Fruit fly (Drosophila melanogaster) whole organism, pupa: ENCODE results near the gene Tmc.

Experiments
- CG10348 ChIP-seq: fragments of 200-800 bp; sonication (Bioruptor generic); IDR thresholded peaks from 2 replicates; pipeline ENCODE4 v1.3.6; 2022; ENCODE audit warnings: missing biosample characterization, missing genetic modification characterization
- CG12605 ChIP-seq: fragments of 200-800 bp; sonication (Bioruptor generic); IDR thresholded peaks from 2 replicates; pipeline ENCODE4 v1.3.6; 2022; ENCODE audit warnings: missing biosample characterization, missing genetic modification characterization
- CG13204 ChIP-seq: fragments of 200-800 bp; sonication (Bioruptor generic); optimal IDR thresholded peaks from 2 replicates; lab custom pipeline; 2018; ENCODE audit warnings: missing biosample characterization, mild to moderate bottlenecking, missing genetic modification characterization, moderate library complexity
- CG14655 ChIP-seq: fragments of 200-800 bp; sonication (Bioruptor generic); optimal IDR thresholded peaks from 3 replicates; lab custom pipeline; 2017; ENCODE audit warnings: mild to moderate bottlenecking, missing biosample characterization, missing genetic modification reagents, missing genetic modification characterization
- CG15710 ChIP-seq: fragments of 200-800 bp; sonication (Bioruptor generic); optimal IDR thresholded peaks from 2 replicates; lab custom pipeline; 2018; ENCODE audit warnings: missing biosample characterization, mild to moderate bottlenecking, missing genetic modification characterization, moderate library complexity
- CG17806 ChIP-seq: fragments of 200-800 bp; sonication (Bioruptor generic); optimal IDR thresholded peaks from 2 replicates; lab custom pipeline; 2018; ENCODE audit warnings: missing biosample characterization, mild to moderate bottlenecking, missing genetic modification characterization, moderate library complexity
- CG32121 ChIP-seq: fragments of 200-800 bp; sonication (Bioruptor generic); IDR thresholded peaks from 2 replicates; pipeline ENCODE4 v1.3.6; 2022; ENCODE audit warnings: missing biosample characterization, missing genetic modification characterization
- CG34367 ChIP-seq: fragments of 200-800 bp; sonication (Bioruptor generic); optimal IDR thresholded peaks from 2 replicates; lab custom pipeline; 2018; ENCODE audit warnings: missing biosample characterization, mild to moderate bottlenecking, missing genetic modification characterization
- CG4496 ChIP-seq: fragments of 200-800 bp; sonication (Bioruptor generic); IDR thresholded peaks from 3 replicates; pipeline ENCODE4 v1.3.6; 2022; ENCODE audit warnings: missing biosample characterization, missing genetic modification characterization
- CG8159 ChIP-seq: fragments of 200-800 bp; sonication (Bioruptor generic); optimal IDR thresholded peaks from 3 replicates; lab custom pipeline; 2018; ENCODE audit warnings: missing biosample characterization, mild to moderate bottlenecking, missing genetic modification characterization, moderate library complexity
- CG8301 ChIP-seq: fragments of 200-800 bp; sonication (Bioruptor generic); optimal IDR thresholded peaks from 2 replicates; lab custom pipeline; 2018; ENCODE audit warnings: missing biosample characterization, mild to moderate bottlenecking, missing genetic modification characterization
- CG9948 ChIP-seq: fragments of 200-800 bp; sonication (Bioruptor generic); optimal IDR thresholded peaks from 2 replicates; lab custom pipeline; 2018; ENCODE audit warnings: missing biosample characterization, mild to moderate bottlenecking, missing genetic modification characterization, moderate library complexity
- D1 ChIP-seq: fragments of 200-800 bp; sonication (Bioruptor generic); optimal IDR thresholded peaks from 2 replicates; lab custom pipeline; 2018; ENCODE audit warnings: missing biosample characterization, mild to moderate bottlenecking, missing genetic modification characterization, moderate library complexity
- Ets98B ChIP-seq: fragments of 200-800 bp; sonication (Bioruptor generic); IDR thresholded peaks from 2 replicates; pipeline ENCODE4 v1.3.6; 2022; ENCODE audit warnings: missing biosample characterization, missing genetic modification characterization
- Pif1A ChIP-seq: fragments of 200-800 bp; sonication (Bioruptor generic); optimal IDR thresholded peaks from 3 replicates; lab custom pipeline; 2016; ENCODE audit warnings: missing biosample characterization, missing genetic modification characterization
- Snoo ChIP-seq: fragments of 200-800 bp; sonication (Bioruptor generic); optimal IDR thresholded peaks from 3 replicates; lab custom pipeline; 2017; ENCODE audit warnings: missing biosample characterization, mild to moderate bottlenecking, missing genetic modification characterization, inconsistent platforms
- fd96Ca ChIP-seq: fragments of 200-800 bp; sonication (Bioruptor generic); IDR thresholded peaks from 3 replicates; pipeline ENCODE4 v1.3.6; 2022; ENCODE audit warnings: missing biosample characterization, missing genetic modification characterization
- gl ChIP-seq: fragments of 200-800 bp; sonication (Bioruptor generic); optimal IDR thresholded peaks from 2 replicates; lab custom pipeline; 2018; ENCODE audit warnings: missing biosample characterization, mild to moderate bottlenecking, missing genetic modification characterization
- rn ChIP-seq: fragments of 200-800 bp; sonication (Bioruptor generic); IDR thresholded peaks from 2 replicates; pipeline ENCODE4 v1.3.6; 2022; ENCODE audit warnings: missing biosample characterization, missing genetic modification characterization

Tmc gene

dm6 chr3L:9637812-9638211 is 40.2 kb downstream of the Tmc start, which contains the start of gene CG8329:
TSS of gene CG8329 (plus strand) at chr3L:9638112.
- TF ChIP-seq CG8301 (tag; lab: Kevin White, UChicago), result no peak
- no peak for TF ChIP-seq CG13204 (GFP tag; lab: Kevin White, UChicago)
- no peak for TF ChIP-seq Pif1A (GFP tag; lab: Kevin White, UChicago)
- TF ChIP-seq CG32121, result no peak
- no peak for TF ChIP-seq CG10348
- TF ChIP-seq CG15710 (tag; lab: Kevin White, UChicago), result no peak
- TF ChIP-seq fd96Ca (GFP tag; lab: Robert Waterston, UW), result no peak
- TF ChIP-seq CG17806 (tag; lab: Kevin White, UChicago), result no peak
- TF ChIP-seq CG14655 (GFP tag; lab: Kevin White, UChicago), result no peak

dm6 chr3L:9638971-9639370 is 41.4 kb downstream of the Tmc start, which contains the start of gene CG18179:
TSS of gene CG18179 (plus strand) at chr3L:9639271.
- no peak for TF ChIP-seq CG12605 (GFP tag; lab: Robert Waterston, UW)
- TF ChIP-seq rn (GFP tag; lab: Robert Waterston, UW), result no peak
- TF ChIP-seq CG32121, result no peak
- TF ChIP-seq fd96Ca (GFP tag; lab: Robert Waterston, UW), result no peak
- TF ChIP-seq Pif1A (GFP tag; lab: Kevin White, UChicago), result no peak
- no peak for TF ChIP-seq gl
- TF ChIP-seq CG4496 (GFP tag; lab: Robert Waterston, UW), result no peak
- TF ChIP-seq CG8159 (tag; lab: Kevin White, UChicago), result no peak
- TF ChIP-seq CG17806 (tag; lab: Kevin White, UChicago), result no peak
- TF ChIP-seq Ets98B (GFP tag; lab: Robert Waterston, UW), result no peak
- TF ChIP-seq CG8301 (tag; lab: Kevin White, UChicago), result no peak
- TF ChIP-seq D1 (tag; lab: Kevin White, UChicago), result no peak
- no peak for TF ChIP-seq CG15710 (tag; lab: Kevin White, UChicago)
- TF ChIP-seq Snoo, result no peak
- TF ChIP-seq CG13204 (GFP tag; lab: Kevin White, UChicago), result no peak

dm6 chr3L:9640713-9641112 is 43.1 kb downstream of the Tmc start, which contains the start of gene CG18180:
TSS of gene CG18180 (plus strand) at chr3L:9641013.
- TF ChIP-seq CG4496 (GFP tag; lab: Robert Waterston, UW) (no peak), CG9948 (tag; lab: Kevin White, UChicago) (no peak), CG17806 (tag; lab: Kevin White, UChicago) (no peak), D1 (tag; lab: Kevin White, UChicago) (no peak), rn (GFP tag; lab: Robert Waterston, UW) (no peak), CG34367 (tag; lab: Kevin White, UChicago) (no peak), CG8301 (tag; lab: Kevin White, UChicago) (no peak), Pif1A (GFP tag; lab: Kevin White, UChicago) (no peak), CG14655 (GFP tag; lab: Kevin White, UChicago) (no peak), fd96Ca (GFP tag; lab: Robert Waterston, UW) (no peak), Ets98B (GFP tag; lab: Robert Waterston, UW) (no peak)
- TF ChIP-seq, all 21 proteins: peak for 0

DNA sequence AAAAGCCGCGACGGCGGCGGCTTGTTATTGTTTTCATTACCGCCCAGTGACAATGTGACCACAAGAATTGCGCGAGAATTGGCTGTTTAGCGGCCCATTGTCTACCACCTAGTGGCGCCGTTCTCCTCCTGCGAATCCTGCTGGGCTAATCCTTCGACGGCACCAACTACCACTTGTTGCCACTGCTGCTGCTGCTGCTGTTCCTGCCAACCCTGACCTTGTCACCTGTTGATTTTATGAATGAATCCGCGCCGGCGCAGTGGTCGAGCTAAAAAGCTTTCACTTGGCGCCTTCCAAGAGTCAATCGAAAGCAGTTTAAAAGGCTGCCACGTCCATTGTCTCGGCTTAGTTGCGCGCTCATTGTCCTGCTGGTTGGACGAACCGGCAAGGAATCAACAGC is 46.2 kb downstream of the Tmc start, which contains the start of gene CNMaR:
CNMaR (plus strand) TSS at position 348 of the 400 bp plus-strand sequence.
- peak; percentile 94 for TF ChIP-seq CG12605 (GFP tag; lab: Robert Waterston, UW)
- TF ChIP-seq CG13204 (GFP tag; lab: Kevin White, UChicago), result no peak
